Worm (Caenorhabditis elegans) whole organism, young adult: ENCODE data around the gene gcy-32.

Source experiments
- B0035.1 ChIP-seq: sonication (generic microtip); optimal IDR thresholded peaks from 2 replicates; lab custom pipeline; 2016; ENCODE audit warnings: missing genetic modification characterization, mild to moderate bottlenecking, missing compliant biosample characterization, missing genotype, missing genetic modification reagents
- C06A6.2 ChIP-seq: fragments of 200-800 bp; sonication (Bioruptor generic); conservative IDR thresholded peaks from 2 replicates; pipeline ENCODE4 v1.3.6; 2022; ENCODE audit warnings: missing genetic modification characterization, missing compliant biosample characterization
- F10E7.11 ChIP-seq: sonication (generic microtip); optimal IDR thresholded peaks from 2 replicates; lab custom pipeline; 2017; ENCODE audit warnings: mild to moderate bottlenecking, missing genetic modification characterization, moderate library complexity, missing compliant biosample characterization
- F33H1.4 ChIP-seq: fragments of 200-800 bp; sonication (Bioruptor generic); IDR thresholded peaks from 2 replicates; pipeline ENCODE4 v1.3.6; 2022; ENCODE audit warnings: missing genetic modification reagents, missing genetic modification characterization, missing compliant biosample characterization
- F37B4.10 ChIP-seq: fragments of 200-800 bp; sonication (Bioruptor generic); IDR thresholded peaks from 2 replicates; pipeline ENCODE4 v1.3.6; 2022; ENCODE audit warnings: missing genetic modification characterization, missing compliant biosample characterization
- F49E8.2 ChIP-seq: sonication (generic microtip); optimal IDR thresholded peaks from 3 replicates; lab custom pipeline; 2017; ENCODE audit warnings: missing genetic modification characterization, mild to moderate bottlenecking, missing compliant biosample characterization, antibody characterized with exemption, moderate library complexity; ENCODE audit not compliant: insufficient read depth
- F57C9.4 ChIP-seq: sonication (generic microtip); optimal IDR thresholded peaks from 2 replicates; lab custom pipeline; 2017; ENCODE audit warnings: mild to moderate bottlenecking, missing genetic modification characterization, missing compliant biosample characterization
- T26A5.8 ChIP-seq: sonication (generic microtip); optimal IDR thresholded peaks from 2 replicates; lab custom pipeline; 2016; ENCODE audit warnings: missing genetic modification characterization, missing compliant biosample characterization
- Y67H2A.10 ChIP-seq: fragments of 200-800 bp; sonication (Bioruptor generic); conservative IDR thresholded peaks from 2 replicates; pipeline ENCODE4 v1.3.6; 2022; ENCODE audit warnings: missing genetic modification reagents, missing genetic modification characterization, missing compliant biosample characterization
- Y95B8A.8 ChIP-seq: fragments of 200-800 bp; sonication (Bioruptor generic); IDR thresholded peaks from 2 replicates; pipeline ENCODE4 v1.3.6; 2022; ENCODE audit warnings: missing genetic modification reagents, missing genetic modification characterization, missing compliant biosample characterization
- aptf-3 ChIP-seq: fragments of 200-800 bp; sonication (Bioruptor generic); IDR thresholded peaks from 2 replicates; pipeline ENCODE4 v1.3.6; 2022; ENCODE audit warnings: missing genetic modification characterization, missing compliant biosample characterization
- attf-5 ChIP-seq: fragments of 200-800 bp; sonication (Bioruptor generic); optimal IDR thresholded peaks from 2 replicates; lab custom pipeline; 2018; ENCODE audit warnings: mild to moderate bottlenecking, missing genetic modification characterization, missing compliant biosample characterization
- bed-2 ChIP-seq: fragments of 200-800 bp; sonication (Bioruptor generic); IDR thresholded peaks from 2 replicates; pipeline ENCODE4 v1.3.6; 2022; ENCODE audit warnings: missing genetic modification reagents, missing genetic modification characterization, missing compliant biosample characterization
- ccch-3 ChIP-seq: fragments of 200-800 bp; sonication (Bioruptor generic); optimal IDR thresholded peaks from 2 replicates; lab custom pipeline; 2018; ENCODE audit warnings: mild to moderate bottlenecking, missing genetic modification characterization, missing compliant biosample characterization
- cebp-2 ChIP-seq: fragments of 200-800 bp; sonication (Bioruptor generic); IDR thresholded peaks from 2 replicates; pipeline ENCODE4 v1.3.6; 2022; ENCODE audit warnings: missing genetic modification characterization, missing compliant biosample characterization
- ceh-91 ChIP-seq: fragments of 200-800 bp; sonication (Bioruptor generic); IDR thresholded peaks from 2 replicates; pipeline ENCODE4 v1.3.6; 2022; ENCODE audit warnings: missing genetic modification reagents, missing genetic modification characterization, missing compliant biosample characterization
- egl-44 ChIP-seq: fragments of 200-800 bp; sonication (Bioruptor generic); IDR thresholded peaks from 2 replicates; pipeline ENCODE4 v1.3.6; 2022; ENCODE audit warnings: missing genetic modification reagents, missing genetic modification characterization, missing compliant biosample characterization
- hrde-1 ChIP-seq: sonication (generic microtip); optimal IDR thresholded peaks from 2 replicates; lab custom pipeline; 2016; ENCODE audit warnings: missing genetic modification characterization, mild to moderate bottlenecking, missing compliant biosample characterization, moderate library complexity, missing genotype, missing genetic modification reagents, borderline replicate concordance
- let-607 ChIP-seq, 2 experiments: fragments of 200-800 bp in 1 of 2; sonication (Bioruptor generic) in 1 of 2; sonication (generic microtip) in 1 of 2; optimal IDR thresholded peaks; 2 replicates each; lab custom pipeline; 2016 to 2018; ENCODE audit warnings: mild to moderate bottlenecking in 2 of 2, missing compliant biosample characterization in 2 of 2, missing genetic modification characterization in 2 of 2, moderate library complexity in 2 of 2, missing genotype in 1 of 2
- lin-54 ChIP-seq: fragments of 200-800 bp; sonication (Bioruptor generic); optimal IDR thresholded peaks from 2 replicates; lab custom pipeline; 2018; ENCODE audit warnings: mild to moderate bottlenecking, missing genetic modification characterization, missing compliant biosample characterization
- lsy-27 ChIP-seq: sonication (generic microtip); optimal IDR thresholded peaks from 2 replicates; lab custom pipeline; 2017; ENCODE audit warnings: missing genetic modification characterization, mild to moderate bottlenecking, missing compliant biosample characterization, antibody characterized with exemption, missing genotype, borderline replicate concordance; ENCODE audit not compliant: insufficient read depth
- mxl-1 ChIP-seq: sonication (generic microtip); optimal IDR thresholded peaks from 2 replicates; lab custom pipeline; 2016; ENCODE audit warnings: missing genetic modification characterization, missing compliant biosample characterization
- nfya-1 ChIP-seq: sonication (generic microtip); optimal IDR thresholded peaks from 2 replicates; lab custom pipeline; 2017; ENCODE audit warnings: antibody characterized with exemption, missing compliant biosample characterization, missing genetic modification characterization, borderline replicate concordance; ENCODE audit not compliant: insufficient read depth
- nfyb-1 ChIP-seq: fragments of 200-800 bp; sonication (Bioruptor generic); IDR thresholded peaks from 2 replicates; pipeline ENCODE4 v1.3.6; 2022; ENCODE audit warnings: missing genetic modification reagents, missing genetic modification characterization, missing compliant biosample characterization
- nhr-90 ChIP-seq: sonication (generic microtip); optimal IDR thresholded peaks from 2 replicates; lab custom pipeline; 2016; ENCODE audit warnings: missing genotype, mild to moderate bottlenecking, missing genetic modification characterization, missing compliant biosample characterization
- pha-4 ChIP-seq: fragments of 150-350 bp; sonication (generic microtip); optimal IDR thresholded peaks from 2 replicates; lab custom pipeline; 2014; ENCODE audit warnings: missing biosample characterization, missing genetic modification reagents, missing genetic modification characterization
- somi-1 ChIP-seq: fragments of 200-800 bp; sonication (Bioruptor generic); optimal IDR thresholded peaks from 2 replicates; lab custom pipeline; 2018; ENCODE audit warnings: mild to moderate bottlenecking, missing genetic modification characterization, missing compliant biosample characterization
- tbx-9 ChIP-seq: sonication (generic microtip); optimal IDR thresholded peaks from 2 replicates; lab custom pipeline; 2016; ENCODE audit warnings: borderline replicate concordance, missing genetic modification characterization, inconsistent platforms, missing compliant biosample characterization
- unc-62 ChIP-seq: fragments of 150-350 bp; optimal IDR thresholded peaks from 2 replicates; lab custom pipeline; 2014; ENCODE audit warnings: missing biosample characterization, missing genetic modification reagents, missing genetic modification characterization
- zim-3 ChIP-seq: sonication (generic microtip); optimal IDR thresholded peaks from 2 replicates; lab custom pipeline; 2017; ENCODE audit warnings: mild to moderate bottlenecking, missing genetic modification characterization, moderate library complexity, missing compliant biosample characterization
- ztf-3 ChIP-seq: fragments of 200-800 bp; sonication (Bioruptor generic); optimal IDR thresholded peaks from 2 replicates; lab custom pipeline; 2018; ENCODE audit warnings: mild to moderate bottlenecking, missing genetic modification characterization, missing compliant biosample characterization

gcy-32 gene

ce11 chrV:13961927-13962419, 46.7 kb upstream of the gcy-32 start, which contains the start of the genes algn-13 and R10D12.13 (continued):
- TF ChIP-seq F49E8.2 (tag; lab: Kevin White, UChicago) (peak; percentile 57), mxl-1 (no peak), lin-54 (GFP tag; lab: Kevin White, UChicago) (peak; percentile 69), Y95B8A.8 (GFP tag; lab: Robert Waterston, UW) (peak; percentile 26; the same call in 1 of the 2 replicates), hrde-1 (tag; lab: Kevin White, UChicago) (peak; percentile 9)
- TF ChIP-seq, all 124 proteins: peak for 45

- TF ChIP-seq attf-5 (GFP tag; lab: Kevin White, UChicago) (no peak), egl-44 (GFP tag; lab: Robert Waterston, UW) (0 out of 2 replicates have a peak, but pooled peaks have one; percentile 14)
- TF ChIP-seq, all 124 proteins: peak for 1
Measured at ce11 chrV:13960916-13961315, 45.6 kb upstream of the gcy-32 start, which contains the start of gene srh-24. Gene srh-24 (minus strand): TSS chrV:13961016.

- TF ChIP-seq lsy-27 (no peak), Y67H2A.10 (GFP tag; lab: Robert Waterston, UW) (no peak), let-607 (tag; optimal IDR thresholded peaks at IDR 0.05; lab: Kevin White, UChicago) (no peak), nhr-90 (no peak), tbx-9 (tag; lab: Kevin White, UChicago) (no peak), C06A6.2 (GFP tag; lab: Robert Waterston, UW) (no peak), ztf-3 (GFP tag; lab: Kevin White, UChicago) (no peak), F37B4.10 (no peak), T26A5.8 (no peak), F10E7.11 (tag; lab: Kevin White, UChicago) (no peak), ceh-91 (GFP tag; lab: Robert Waterston, UW) (no peak), F57C9.4 (no peak)
Measured at ce11 chrV:13958247-13958646, 43.0 kb upstream of the gcy-32 start, which contains the start of gene R10D12.10. Gene R10D12.10 (minus strand): TSS chrV:13958347.

ce11 chrV:13957691-13958090, 42.4 kb upstream of the gcy-32 start:
- TF ChIP-seq B0035.1 (tag; lab: Kevin White, UChicago), result no peak
- no peak for TF ChIP-seq nfya-1 (tag; lab: Kevin White, UChicago)
- no peak for TF ChIP-seq nfyb-1 (GFP tag; lab: Robert Waterston, UW)
- TF ChIP-seq bed-2 (GFP tag; lab: Robert Waterston, UW), result no peak
- TF ChIP-seq lin-54 (GFP tag; lab: Kevin White, UChicago), result no peak
- TF ChIP-seq zim-3 (tag; lab: Kevin White, UChicago), result no peak
- TF ChIP-seq lsy-27, result no peak
- TF ChIP-seq cebp-2, result no peak
- TF ChIP-seq pha-4 (tag; lab: Kevin White, UChicago), result no peak
- no peak for TF ChIP-seq F33H1.4 (GFP tag; lab: Robert Waterston, UW)
- no peak for TF ChIP-seq ccch-3 (GFP tag; lab: Kevin White, UChicago)
- TF ChIP-seq aptf-3 (GFP tag; lab: Robert Waterston, UW), result no peak

- no peak for TF ChIP-seq somi-1 (GFP tag; lab: Kevin White, UChicago)
- peak; percentile 63 for TF ChIP-seq unc-62 (GFP tag; lab: Kevin White, UChicago)
Measured at ce11 chrV:13955370-13956089, 40.2 kb upstream of the gcy-32 start.
